Fruit fly (Drosophila melanogaster): ENCODE measurements around the gene CG3609.

Gene CG3609

DNA sequence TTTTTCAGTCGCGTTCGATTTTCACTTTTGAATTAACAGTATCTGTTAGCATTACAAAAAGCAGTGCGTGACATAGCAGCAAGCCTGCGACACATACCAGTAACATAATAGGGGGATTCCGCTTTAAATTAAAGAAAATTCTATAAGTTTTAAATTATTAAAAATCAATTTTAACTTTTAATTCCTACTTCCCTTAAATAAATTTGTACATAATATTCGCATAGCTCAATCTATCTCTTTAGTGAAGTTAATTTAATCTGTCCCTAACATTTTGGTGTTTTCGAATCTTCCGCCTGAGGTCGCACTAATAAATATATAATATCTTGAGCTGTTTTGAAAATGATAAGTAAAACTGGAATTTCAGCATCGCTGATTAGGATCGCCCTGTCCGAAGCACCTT lies 46.1 kb upstream of the CG3609 start, which contains the start of gene CG9886 (continued):
- TF ChIP-seq Deaf1 (tag; optimal IDR thresholded peaks at IDR 0.05) (peak; percentile 44), CG9215 (GFP tag; IDR thresholded peaks at IDR 0.05) (no peak), pzg (GFP tag; optimal IDR thresholded peaks at IDR 0.05) (peak; percentile 42), jumu (GFP tag; optimal IDR thresholded peaks at IDR 0.05) (no peak), NC2α (GFP tag; optimal IDR thresholded peaks at IDR 0.05) (peak; percentile 3), cato (GFP tag; optimal IDR thresholded peaks at IDR 0.05; ENCODE audit: borderline replicate concordance) (no peak), ssp (GFP tag; IDR thresholded peaks at IDR 0.05) (peak; percentile 45), disco-r (GFP tag; optimal IDR thresholded peaks at IDR 0.05) (no peak), pfk (GFP tag; optimal IDR thresholded peaks at IDR 0.05) (no peak), CG30020 (tag; optimal IDR thresholded peaks at IDR 0.05) (no peak), B-H1 (GFP tag; IDR thresholded peaks at IDR 0.05) (peak; percentile 12; the same call in 1 of the 3 replicates), ATbp (GFP tag; optimal IDR thresholded peaks at IDR 0.05) (peak; percentile 55), crc (GFP tag; optimal IDR thresholded peaks at IDR 0.05) (no peak), CG11504 (tag; optimal IDR thresholded peaks at IDR 0.05) (peak; percentile 81), CG12104 (GFP tag; optimal IDR thresholded peaks at IDR 0.05) (peak; percentile 29), NFAT (GFP tag; IDR thresholded peaks at IDR 0.05) (no peak), Dip3 (GFP tag; optimal IDR thresholded peaks at IDR 0.05) (peak; percentile 25), z (GFP tag; IDR thresholded peaks at IDR 0.05) (no peak), sens (GFP tag) (peak; percentile 86), nau (GFP tag; optimal IDR thresholded peaks at IDR 0.05) (no peak), Hr39 (optimal IDR thresholded peaks at IDR 0.05) (no peak), CG11723 (GFP tag; optimal IDR thresholded peaks at IDR 0.05) (no peak), CG12236 (GFP tag; optimal IDR thresholded peaks at IDR 0.05) (no peak), schlank (tag; optimal IDR thresholded peaks at IDR 0.05) (no peak), CG17385 (GFP tag; optimal IDR thresholded peaks at IDR 0.05) (peak; percentile 45), CG7372 (GFP tag; IDR thresholded peaks at IDR 0.05) (no peak), Sry-β (GFP tag; optimal IDR thresholded peaks at IDR 0.05) (no peak), ab (GFP tag; optimal IDR thresholded peaks at IDR 0.05) (no peak), zen2 (GFP tag; IDR thresholded peaks at IDR 0.05; ENCODE audit: partially characterized antibody) (no peak), dpn (GFP tag; optimal IDR thresholded peaks at IDR 0.05) (peak; percentile 24 to 50), Rx (GFP tag; IDR thresholded peaks at IDR 0.05) (no peak), CG3995 (GFP tag; optimal IDR thresholded peaks at IDR 0.05) (no peak), Ets65A (GFP tag) (no peak), CG11696 (GFP tag; IDR thresholded peaks at IDR 0.05) (peak; percentile 24; the same call in 1 of the 2 replicates), H15 (GFP tag; IDR thresholded peaks at IDR 0.05) (peak; percentile 28; the same call in 1 of the 3 replicates), CG18262 (tag; optimal IDR thresholded peaks at IDR 0.05) (peak; percentile 74), Sox102F (GFP tag; optimal IDR thresholded peaks at IDR 0.05) (peak; percentile 76), salm (tag; optimal IDR thresholded peaks at IDR 0.05) (peak; percentile 63), Opbp (GFP tag; IDR thresholded peaks at IDR 0.05; ENCODE audit: partially characterized antibody) (no peak), Bteb2 (GFP tag; optimal IDR thresholded peaks at IDR 0.05) (peak; percentile 34), ato (GFP tag; IDR thresholded peaks at IDR 0.05; ENCODE audit: partially characterized antibody) (no peak), BEAF-32 (GFP tag; optimal IDR thresholded peaks at IDR 0.05) (peak; percentile 21), abd-A (tag; optimal IDR thresholded peaks at IDR 0.05) (no peak), CG1602 (GFP tag; optimal IDR thresholded peaks at IDR 0.05) (peak; percentile 62), Nf-YC (tag; optimal IDR thresholded peaks at IDR 0.05) (peak; percentile 60), CG16815 (GFP tag; optimal IDR thresholded peaks at IDR 0.05) (peak; percentile 20), CG12219 (GFP tag; optimal IDR thresholded peaks at IDR 0.05) (peak; percentile 15), dm (GFP tag; optimal IDR thresholded peaks at IDR 0.05) (no peak), bigmax (GFP tag; optimal IDR thresholded peaks at IDR 0.05) (no peak), Scr (GFP tag; IDR thresholded peaks at IDR 0.05; ENCODE audit: partially characterized antibody) (no peak), sd (tag; optimal IDR thresholded peaks at IDR 0.05) (peak; percentile 61), MTF-1 (GFP tag; optimal IDR thresholded peaks at IDR 0.05; ENCODE audit: borderline replicate concordance) (no peak)
